Worm (Caenorhabditis elegans): Measurements from ENCODE around the gene mob-3.
A peak's percentile ranks its signal among the peaks of the same experiment; 100 is the strongest.

The mob-3 gene

ce11 chrIV:7344020-7344419 is 44.7 kb downstream of the mob-3 start (continued):
- TF ChIP-seq F16B12.6 (tag; optimal IDR thresholded peaks at IDR 0.05) (no peak), unc-30 (tag; optimal IDR thresholded peaks at IDR 0.05) (no peak), nhr-77 (tag; optimal IDR thresholded peaks at IDR 0.05) (peak; percentile 0), nhr-11 (tag; optimal IDR thresholded peaks at IDR 0.05) (no peak), blmp-1 (tag; optimal IDR thresholded peaks at IDR 0.05) (no peak), sptf-1 (tag; optimal IDR thresholded peaks at IDR 0.05) (no peak), unc-98 (GFP tag; IDR thresholded peaks at IDR 0.05) (no peak), elt-3 (tag; optimal IDR thresholded peaks at IDR 0.05) (peak in 2 of 6 experiments; percentile 18 to 29), tlp-1 (tag; optimal IDR thresholded peaks at IDR 0.05) (no peak), nhr-90 (tag; optimal IDR thresholded peaks at IDR 0.05; ENCODE audit: poor library complexity) (peak; percentile 51), skn-1 (tag; optimal IDR thresholded peaks at IDR 0.05) (peak; percentile 4), snu-23 (GFP tag; optimal IDR thresholded peaks at IDR 0.05) (no peak), nhr-19 (GFP tag; conservative IDR thresholded peaks at IDR 0.05) (peak; percentile 57)

ce11 chrIV:7342144-7342543 is 46.6 kb downstream of the mob-3 start:
- TF ChIP-seq nhr-76 (tag; optimal IDR thresholded peaks at IDR 0.05) (no peak), efl-1 (optimal IDR thresholded peaks at IDR 0.05) (no peak), efl-1 (GFP tag; optimal IDR thresholded peaks at IDR 0.05 in 1 of 2) (peak in 1 of 2 experiments; percentile 57)

ce11 chrIV:7339095-7339494 is 49.6 kb downstream of the mob-3 start:
- TF ChIP-seq unc-130 (tag; optimal IDR thresholded peaks at IDR 0.05) (no peak), ceh-88 (GFP tag; IDR thresholded peaks at IDR 0.05) (no peak), lsy-2 (tag; optimal IDR thresholded peaks at IDR 0.05) (no peak)

ce11 chrIV:7338042-7338441 is 50.7 kb downstream of the mob-3 start:
- TF ChIP-seq ztf-4 (tag; optimal IDR thresholded peaks at IDR 0.05), result no peak
- no peak for TF ChIP-seq skn-1 (tag; optimal IDR thresholded peaks at IDR 0.05)
- no peak for TF ChIP-seq nhr-71 (tag; optimal IDR thresholded peaks at IDR 0.05)
- no peak for TF ChIP-seq F16B12.6 (tag; optimal IDR thresholded peaks at IDR 0.05)
- TF ChIP-seq tlp-1 (tag; optimal IDR thresholded peaks at IDR 0.05), result no peak
- no peak for TF ChIP-seq ces-1 (GFP tag; optimal IDR thresholded peaks at IDR 0.05)
- TF ChIP-seq unc-30 (tag; optimal IDR thresholded peaks at IDR 0.05), result no peak
- no peak for TF ChIP-seq pag-3 (tag; optimal IDR thresholded peaks at IDR 0.05; ENCODE audit: borderline replicate concordance, insufficient read depth)
- no peak for TF ChIP-seq efl-3 (GFP tag; optimal IDR thresholded peaks at IDR 0.05)
- no peak for TF ChIP-seq nhr-11 (tag; optimal IDR thresholded peaks at IDR 0.05)
- no peak for TF ChIP-seq ceh-8 (GFP tag; optimal IDR thresholded peaks at IDR 0.05)
- TF ChIP-seq unc-62 (GFP tag; optimal IDR thresholded peaks at IDR 0.05), result no peak
